Worm (Caenorhabditis elegans): Measurements from ENCODE around the gene txt-5.

DNA sequence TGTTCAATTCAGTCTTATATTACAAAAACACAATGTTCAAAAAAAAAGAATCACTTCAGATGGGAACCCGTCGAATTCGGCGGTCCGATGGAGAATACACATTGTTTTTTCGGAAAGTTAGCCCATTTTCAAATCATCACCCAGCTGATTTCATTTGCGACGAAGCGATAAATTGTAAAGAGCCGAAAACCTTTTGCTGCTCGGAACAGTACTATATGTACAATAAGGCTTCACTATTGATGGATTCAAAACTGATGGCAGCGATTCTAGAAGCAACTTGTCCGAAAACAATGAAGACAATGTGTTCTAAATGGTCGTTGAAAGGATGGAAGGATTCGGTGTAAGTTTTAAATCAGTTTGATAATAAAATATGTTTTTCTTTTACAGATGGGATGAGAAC lies 21.0 kb upstream of the txt-5 start, which contains the start of gene C37C3.1:
- TF ChIP-seq W03F9.2 (tag; optimal IDR thresholded peaks at IDR 0.05) = no peak
- no peak for TF ChIP-seq him-1 (tag; optimal IDR thresholded peaks at IDR 0.05)
- TF ChIP-seq dao-5 (tag; optimal IDR thresholded peaks at IDR 0.05) = no peak

Data from whole organism, L4/young adult.